Fruit fly (Drosophila melanogaster) whole organism, prepupa: ENCODE measurements around the gene drl.

Experiments
- CG10631 ChIP-seq: fragments of 200-800 bp; sonication (Bioruptor generic); optimal IDR thresholded peaks from 2 replicates; lab custom pipeline; 2016; ENCODE audit warnings: missing biosample characterization, missing genetic modification characterization
- CG10669 ChIP-seq: fragments of 200-800 bp; sonication (Bioruptor generic); optimal IDR thresholded peaks from 3 replicates; lab custom pipeline; 2018; ENCODE audit warnings: missing biosample characterization, mild to moderate bottlenecking, missing genetic modification characterization, moderate library complexity
- CG11294 ChIP-seq: fragments of 200-800 bp; sonication (Bioruptor generic); IDR thresholded peaks from 2 replicates; pipeline ENCODE4 v1.3.6; 2022; ENCODE audit warnings: missing biosample characterization, missing genetic modification characterization
- CG11762 ChIP-seq: fragments of 200-800 bp; sonication (Bioruptor generic); optimal IDR thresholded peaks from 3 replicates; lab custom pipeline; 2016; ENCODE audit warnings: missing biosample characterization, missing genetic modification characterization; ENCODE audit not compliant: insufficient read depth
- CG11902 ChIP-seq: fragments of 200-800 bp; sonication (Bioruptor generic); optimal IDR thresholded peaks from 3 replicates; lab custom pipeline; 2016; ENCODE audit warnings: missing biosample characterization, missing genetic modification characterization
- CG15336 ChIP-seq: fragments of 200-800 bp; sonication (Bioruptor generic); IDR thresholded peaks from 2 replicates; pipeline ENCODE4 v1.3.6; 2022; ENCODE audit warnings: missing biosample characterization, missing genetic modification characterization
- CG16779 ChIP-seq: fragments of 200-800 bp; sonication (Bioruptor generic); optimal IDR thresholded peaks from 3 replicates; lab custom pipeline; 2017; ENCODE audit warnings: missing biosample characterization, mild to moderate bottlenecking, missing genetic modification characterization
- CG3032 ChIP-seq: fragments of 200-800 bp; optimal IDR thresholded peaks from 2 replicates; lab custom pipeline; 2019; ENCODE audit warnings: missing biosample characterization, mild to moderate bottlenecking, missing genetic modification characterization, moderate library complexity
- CG32006 ChIP-seq: fragments of 200-800 bp; sonication (Bioruptor generic); optimal IDR thresholded peaks from 3 replicates; lab custom pipeline; 2017; ENCODE audit warnings: missing biosample characterization, mild to moderate bottlenecking, missing genetic modification characterization
- CG3919 ChIP-seq: fragments of 200-800 bp; sonication (Bioruptor generic); optimal IDR thresholded peaks from 3 replicates; lab custom pipeline; 2016; ENCODE audit warnings: missing biosample characterization, missing genetic modification characterization
- CG4318 ChIP-seq: fragments of 200-800 bp; sonication (Bioruptor generic); optimal IDR thresholded peaks from 3 replicates; lab custom pipeline; 2017; ENCODE audit warnings: missing biosample characterization, mild to moderate bottlenecking, missing genetic modification characterization
- CG6163 ChIP-seq: fragments of 200-800 bp; sonication (Bioruptor generic); IDR thresholded peaks from 3 replicates; pipeline ENCODE4 v1.3.6; 2022; ENCODE audit warnings: missing biosample characterization, missing genetic modification characterization
- CG6276 ChIP-seq: fragments of 200-800 bp; sonication (Bioruptor generic); optimal IDR thresholded peaks from 2 replicates; lab custom pipeline; 2017; ENCODE audit warnings: missing biosample characterization, mild to moderate bottlenecking, missing genetic modification characterization
- CG6792 ChIP-seq: fragments of 200-800 bp; sonication (Bioruptor generic); optimal IDR thresholded peaks from 3 replicates; lab custom pipeline; 2016; ENCODE audit warnings: missing biosample characterization, missing genetic modification characterization
- CG6808 ChIP-seq: fragments of 200-800 bp; sonication (Bioruptor generic); optimal IDR thresholded peaks from 3 replicates; lab custom pipeline; 2017; ENCODE audit warnings: missing biosample characterization, missing genetic modification characterization, mild to moderate bottlenecking, moderate library complexity, missing genetic modification reagents
- CG6854 ChIP-seq: fragments of 200-800 bp; sonication (Bioruptor generic); optimal IDR thresholded peaks from 2 replicates; lab custom pipeline; 2017; ENCODE audit warnings: missing biosample characterization, mild to moderate bottlenecking, missing genetic modification characterization
- CG7368 ChIP-seq: fragments of 200-800 bp; sonication (Bioruptor generic); optimal IDR thresholded peaks from 3 replicates; lab custom pipeline; 2016; ENCODE audit warnings: missing biosample characterization, missing genetic modification characterization
- CG8119 ChIP-seq: fragments of 200-800 bp; sonication (Bioruptor generic); IDR thresholded peaks from 3 replicates; pipeline ENCODE4 v1.3.6; 2022; ENCODE audit warnings: missing biosample characterization, missing genetic modification characterization
- CG8632 ChIP-seq: fragments of 200-800 bp; sonication (Bioruptor generic); optimal IDR thresholded peaks from 3 replicates; lab custom pipeline; 2016; ENCODE audit warnings: missing biosample characterization, missing genetic modification characterization
- CG9139 ChIP-seq: fragments of 200-800 bp; sonication (Bioruptor generic); optimal IDR thresholded peaks from 3 replicates; lab custom pipeline; 2017; ENCODE audit warnings: missing biosample characterization, mild to moderate bottlenecking, missing genetic modification characterization
- Eip75B ChIP-seq: fragments of 200-800 bp; sonication (Bioruptor generic); optimal IDR thresholded peaks from 3 replicates; lab custom pipeline; 2016; ENCODE audit warnings: missing biosample characterization, missing genetic modification characterization
- Eip78C ChIP-seq: fragments of 200-800 bp; sonication (Bioruptor generic); peaks from one replicate; lab custom pipeline; 2016; ENCODE audit warnings: missing biosample characterization, missing genetic modification characterization
- Eip93F ChIP-seq: fragments of 200-800 bp; sonication (Bioruptor generic); optimal IDR thresholded peaks from 2 replicates; lab custom pipeline; 2016; ENCODE audit warnings: missing biosample characterization, mild to moderate bottlenecking, missing genetic modification characterization
- Ets21C ChIP-seq: fragments of 200-800 bp; sonication (Bioruptor generic); optimal IDR thresholded peaks from 3 replicates; lab custom pipeline; 2016; ENCODE audit warnings: missing biosample characterization, missing genetic modification characterization
- Ets96B ChIP-seq: fragments of 200-800 bp; optimal IDR thresholded peaks from 2 replicates; lab custom pipeline; 2019; ENCODE audit warnings: missing biosample characterization, mild to moderate bottlenecking, missing genetic modification characterization, moderate library complexity
- Gug ChIP-seq: fragments of 200-800 bp; sonication (Bioruptor generic); IDR thresholded peaks from 2 replicates; pipeline ENCODE4 v1.3.6; 2022; ENCODE audit warnings: missing biosample characterization, missing genetic modification characterization
- Hr4 ChIP-seq: fragments of 200-800 bp; sonication (Bioruptor generic); optimal IDR thresholded peaks from 3 replicates; lab custom pipeline; 2016; ENCODE audit warnings: missing biosample characterization, missing genetic modification characterization
- Lpt ChIP-seq: fragments of 200-800 bp; sonication (Bioruptor generic); optimal IDR thresholded peaks from 3 replicates; lab custom pipeline; 2016; ENCODE audit warnings: missing biosample characterization, missing genetic modification characterization
- Met ChIP-seq: fragments of 200-800 bp; sonication (Bioruptor generic); optimal IDR thresholded peaks from 3 replicates; lab custom pipeline; 2016; ENCODE audit warnings: missing biosample characterization, missing genetic modification characterization
- OdsH ChIP-seq: fragments of 200-800 bp; sonication (Bioruptor generic); optimal IDR thresholded peaks from 3 replicates; lab custom pipeline; 2016; ENCODE audit warnings: missing biosample characterization, missing genetic modification characterization
- Smox ChIP-seq: fragments of 200-800 bp; sonication (Bioruptor generic); optimal IDR thresholded peaks from 3 replicates; lab custom pipeline; 2016; ENCODE audit warnings: missing biosample characterization, missing genetic modification characterization
- Sox102F ChIP-seq: fragments of 200-800 bp; sonication (Bioruptor generic); optimal IDR thresholded peaks from 2 replicates; lab custom pipeline; 2016; ENCODE audit warnings: missing biosample characterization, mild to moderate bottlenecking, missing genetic modification characterization
- Sox14 ChIP-seq: fragments of 200-800 bp; sonication (Bioruptor generic); optimal IDR thresholded peaks from 3 replicates; lab custom pipeline; 2016; ENCODE audit warnings: missing biosample characterization, missing genetic modification characterization
- Sox15 ChIP-seq: fragments of 200-800 bp; sonication (Bioruptor generic); optimal IDR thresholded peaks from 3 replicates; lab custom pipeline; 2016; ENCODE audit warnings: missing biosample characterization, missing genetic modification characterization
- achi ChIP-seq: fragments of 200-800 bp; sonication (Bioruptor generic); optimal IDR thresholded peaks from 3 replicates; lab custom pipeline; 2016; ENCODE audit warnings: missing biosample characterization, missing genetic modification characterization
- acj6 ChIP-seq: fragments of 200-800 bp; sonication (Bioruptor generic); optimal IDR thresholded peaks from 3 replicates; lab custom pipeline; 2016; ENCODE audit warnings: missing biosample characterization, missing genetic modification characterization
- cyc ChIP-seq: fragments of 200-800 bp; sonication (Bioruptor generic); optimal IDR thresholded peaks from 3 replicates; lab custom pipeline; 2016; ENCODE audit warnings: missing biosample characterization, missing genetic modification characterization
- dac ChIP-seq: fragments of 200-800 bp; sonication (Bioruptor generic); optimal IDR thresholded peaks from 2 replicates; lab custom pipeline; 2017; ENCODE audit warnings: missing biosample characterization, mild to moderate bottlenecking, missing genetic modification characterization
- eg ChIP-seq: fragments of 200-800 bp; sonication (Bioruptor generic); IDR thresholded peaks from 3 replicates; pipeline ENCODE4 v1.3.6; 2022; ENCODE audit warnings: missing biosample characterization, missing genetic modification characterization
- esn ChIP-seq: fragments of 200-800 bp; sonication (Bioruptor generic); optimal IDR thresholded peaks from 2 replicates; lab custom pipeline; 2016; ENCODE audit warnings: missing biosample characterization, mild to moderate bottlenecking, missing genetic modification characterization, moderate library complexity
- fd59A ChIP-seq: fragments of 200-800 bp; sonication (Bioruptor generic); optimal IDR thresholded peaks from 2 replicates; lab custom pipeline; 2017; ENCODE audit warnings: missing biosample characterization, mild to moderate bottlenecking, missing genetic modification characterization, missing genetic modification reagents
- fkh ChIP-seq: fragments of 200-800 bp; sonication (Bioruptor generic); optimal IDR thresholded peaks from 3 replicates; lab custom pipeline; 2017; ENCODE audit warnings: missing biosample characterization, mild to moderate bottlenecking, missing genetic modification characterization, moderate library complexity
- lz ChIP-seq: fragments of 200-800 bp; sonication (Bioruptor generic); optimal IDR thresholded peaks from 3 replicates; lab custom pipeline; 2016; ENCODE audit warnings: missing biosample characterization, missing genetic modification characterization
- pdm3 ChIP-seq: fragments of 200-800 bp; sonication (Bioruptor generic); optimal IDR thresholded peaks from 3 replicates; lab custom pipeline; 2016; ENCODE audit warnings: missing biosample characterization, missing genetic modification characterization
- salr ChIP-seq, 2 experiments: fragments of 200-800 bp; sonication (Bioruptor generic); optimal IDR thresholded peaks; 3 replicates each; lab custom pipeline; 2016 to 2018; ENCODE audit warnings: missing biosample characterization in 2 of 2, missing genetic modification characterization in 2 of 2, mild to moderate bottlenecking in 1 of 2
- ss ChIP-seq, 2 experiments: fragments of 200-800 bp; sonication (Bioruptor generic); optimal IDR thresholded peaks; 2 replicates in 1 of 2; 3 replicates in 1 of 2; lab custom pipeline; 2017 to 2018; ENCODE audit warnings: mild to moderate bottlenecking in 2 of 2, missing biosample characterization in 2 of 2, missing genetic modification characterization in 2 of 2, moderate library complexity in 1 of 2
- svp ChIP-seq: fragments of 200-800 bp; sonication (Bioruptor generic); peaks from one replicate; lab custom pipeline; 2016; ENCODE audit warnings: missing biosample characterization, missing genetic modification characterization
- topi ChIP-seq: fragments of 200-800 bp; sonication (Bioruptor generic); optimal IDR thresholded peaks from 3 replicates; lab custom pipeline; 2016; ENCODE audit warnings: missing biosample characterization, missing genetic modification characterization
- vri ChIP-seq: fragments of 200-800 bp; sonication (Bioruptor generic); optimal IDR thresholded peaks from 3 replicates; lab custom pipeline; 2016; ENCODE audit warnings: missing biosample characterization, mild to moderate bottlenecking, missing genetic modification characterization

drl gene

dm6 chr2L:19252410-19252809, 62.3 kb downstream of the drl start (continued):
- TF ChIP-seq CG6792 (GFP tag; lab: Kevin White, UChicago) (peak; percentile 6), eg (GFP tag; lab: Robert Waterston, UW) (peak; percentile 88), CG10631 (GFP tag; lab: Kevin White, UChicago) (peak; percentile 24), OdsH (GFP tag; lab: Kevin White, UChicago) (peak; percentile 58), Eip75B (GFP tag; lab: Kevin White, UChicago) (peak; percentile 3), CG10669 (GFP tag; lab: Kevin White, UChicago) (peak; percentile 7), Sox15 (GFP tag; lab: Kevin White, UChicago) (no peak), CG6854 (GFP tag; lab: Kevin White, UChicago) (no peak), CG6163 (GFP tag; lab: Robert Waterston, UW) (peak; percentile 69; the same call in 2 of the 3 replicates), Sox14 (GFP tag; lab: Kevin White, UChicago) (peak; percentile 26), CG11762 (no peak)

DNA sequence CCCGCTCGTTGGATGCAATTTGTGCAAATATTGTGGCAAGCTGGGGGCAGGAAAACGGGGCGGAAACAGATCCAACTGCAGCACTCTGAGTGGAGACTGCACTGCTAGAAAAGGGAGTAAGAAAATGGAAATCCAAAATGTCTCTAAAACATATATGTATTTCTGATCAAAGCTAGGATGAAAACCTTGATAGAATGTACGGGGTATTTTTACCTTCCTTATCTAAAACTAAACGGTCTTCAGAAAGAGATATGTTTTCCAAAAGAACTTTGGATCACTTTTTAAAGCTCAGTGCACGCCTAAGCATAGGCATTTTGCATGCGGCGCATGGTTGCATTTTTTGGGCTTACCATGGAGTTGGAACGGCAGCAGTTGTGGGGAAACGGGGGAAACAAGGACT, 63.9 kb downstream of the drl start:
- TF ChIP-seq CG3032 (tag; lab: Kevin White, UChicago) (peak; percentile 35), CG11762 (no peak), acj6 (GFP tag; lab: Kevin White, UChicago) (peak; percentile 18), ss (GFP tag; optimal IDR thresholded peaks at IDR 0.05; lab: Kevin White, UChicago) (peak in 1 of 2 experiments; percentile 18), Eip75B (GFP tag; lab: Kevin White, UChicago) (no peak), Gug (GFP tag; lab: Robert Waterston, UW) (no peak), esn (GFP tag; lab: Kevin White, UChicago) (no peak), CG6808 (GFP tag; lab: Kevin White, UChicago) (no peak), CG10631 (GFP tag; lab: Kevin White, UChicago) (peak; percentile 37), fkh (GFP tag; lab: Kevin White, UChicago) (no peak), OdsH (GFP tag; lab: Kevin White, UChicago) (peak; percentile 18), svp (peak; percentile 37), CG8632 (GFP tag; lab: Kevin White, UChicago) (peak; percentile 10), CG15336 (GFP tag; lab: Robert Waterston, UW) (no peak), Eip93F (GFP tag; lab: Kevin White, UChicago) (no peak), Smox (no peak), Lpt (GFP tag; lab: Kevin White, UChicago) (no peak), Ets96B (peak; percentile 52), CG6792 (GFP tag; lab: Kevin White, UChicago) (peak; percentile 6), CG4318 (GFP tag; lab: Kevin White, UChicago) (no peak), Sox102F (GFP tag; lab: Kevin White, UChicago) (no peak), CG6276 (no peak), CG32006 (GFP tag; lab: Kevin White, UChicago) (peak; percentile 43), achi (peak; percentile 25), Eip78C (GFP tag; lab: Kevin White, UChicago) (peak; percentile 80), fd59A (GFP tag; lab: Kevin White, UChicago) (no peak), salr (GFP tag; optimal IDR thresholded peaks at IDR 0.05; lab: Kevin White, UChicago) (peak in 1 of 2 experiments; percentile 4), CG16779 (tag; lab: Kevin White, UChicago) (no peak), CG11902 (no peak), CG6163 (GFP tag; lab: Robert Waterston, UW) (no peak), vri (GFP tag; lab: Kevin White, UChicago) (no peak), pdm3 (GFP tag; lab: Kevin White, UChicago) (peak; percentile 13), Ets21C (GFP tag; lab: Kevin White, UChicago) (no peak), Hr4 (peak; percentile 28), eg (GFP tag; lab: Robert Waterston, UW) (no peak), dac (GFP tag; lab: Kevin White, UChicago) (no peak), CG9139 (GFP tag; lab: Kevin White, UChicago) (no peak), Met (GFP tag; lab: Kevin White, UChicago) (peak; percentile 6), CG3919 (GFP tag; lab: Kevin White, UChicago) (peak; percentile 15), cyc (no peak), CG8119 (0 out of 3 replicates have a peak, but pooled peaks have one; percentile 34), CG11294 (GFP tag; lab: Robert Waterston, UW) (no peak), topi (GFP tag; lab: Kevin White, UChicago) (peak; percentile 0), CG6854 (GFP tag; lab: Kevin White, UChicago) (no peak), CG7368 (peak; percentile 8), lz (GFP tag; lab: Kevin White, UChicago) (peak; percentile 5), CG10669 (GFP tag; lab: Kevin White, UChicago) (peak; percentile 37)
